Worm (Caenorhabditis elegans) whole organism, L2 larva: ENCODE measurements around the gene K09H11.15.

Source experiments
- ama-1 ChIP-seq: fragments of 150-350 bp; optimal IDR thresholded peaks from 2 replicates; lab custom pipeline; 2018; ENCODE audit warnings: inconsistent platforms
- ceh-16 ChIP-seq: fragments of 150-350 bp; optimal IDR thresholded peaks from 2 replicates; lab custom pipeline; 2014; ENCODE audit warnings: missing biosample characterization, missing genetic modification characterization
- nhr-12 ChIP-seq: fragments of 150-350 bp; optimal IDR thresholded peaks from 2 replicates; lab custom pipeline; 2014; ENCODE audit warnings: missing biosample characterization, missing genetic modification characterization
- nhr-23 ChIP-seq: fragments of 150-350 bp; optimal IDR thresholded peaks from 2 replicates; lab custom pipeline; 2014; ENCODE audit warnings: missing biosample characterization, missing genetic modification reagents, missing genetic modification characterization
- ztf-1 ChIP-seq: fragments of 200-800 bp; sonication (Bioruptor generic); conservative IDR thresholded peaks from 2 replicates; pipeline ENCODE4 v1.3.6; 2022; ENCODE audit warnings: missing genetic modification characterization, missing compliant biosample characterization

ce11 chrV:5717237-5717935 lies 13.3 kb downstream of the K09H11.15 start, which contains the start of gene rga-3:
- TF ChIP-seq nhr-12 (tag; lab: Kevin White, UChicago) (no peak), nhr-23 (tag; lab: Kevin White, UChicago) (no peak), ceh-16 (no peak), ama-1 (lab: Kevin White, UChicago) (no peak), ztf-1 (GFP tag; lab: Robert Waterston, UW) (no peak)
